Fruit fly (Drosophila melanogaster) whole organism, pupa: ENCODE results near the gene mthl14.

Experiments used
- CG10348 ChIP-seq: fragments of 200-800 bp; sonication (Bioruptor generic); IDR thresholded peaks from 2 replicates; pipeline ENCODE4 v1.3.6; 2022; ENCODE audit warnings: missing biosample characterization, missing genetic modification characterization
- CG12605 ChIP-seq: fragments of 200-800 bp; sonication (Bioruptor generic); IDR thresholded peaks from 2 replicates; pipeline ENCODE4 v1.3.6; 2022; ENCODE audit warnings: missing biosample characterization, missing genetic modification characterization
- CG13204 ChIP-seq: fragments of 200-800 bp; sonication (Bioruptor generic); optimal IDR thresholded peaks from 2 replicates; lab custom pipeline; 2018; ENCODE audit warnings: missing biosample characterization, mild to moderate bottlenecking, missing genetic modification characterization, moderate library complexity
- CG14655 ChIP-seq: fragments of 200-800 bp; sonication (Bioruptor generic); optimal IDR thresholded peaks from 3 replicates; lab custom pipeline; 2017; ENCODE audit warnings: mild to moderate bottlenecking, missing biosample characterization, missing genetic modification reagents, missing genetic modification characterization
- CG15710 ChIP-seq: fragments of 200-800 bp; sonication (Bioruptor generic); optimal IDR thresholded peaks from 2 replicates; lab custom pipeline; 2018; ENCODE audit warnings: missing biosample characterization, mild to moderate bottlenecking, missing genetic modification characterization, moderate library complexity
- CG17806 ChIP-seq: fragments of 200-800 bp; sonication (Bioruptor generic); optimal IDR thresholded peaks from 2 replicates; lab custom pipeline; 2018; ENCODE audit warnings: missing biosample characterization, mild to moderate bottlenecking, missing genetic modification characterization, moderate library complexity
- CG32121 ChIP-seq: fragments of 200-800 bp; sonication (Bioruptor generic); IDR thresholded peaks from 2 replicates; pipeline ENCODE4 v1.3.6; 2022; ENCODE audit warnings: missing biosample characterization, missing genetic modification characterization
- CG34367 ChIP-seq: fragments of 200-800 bp; sonication (Bioruptor generic); optimal IDR thresholded peaks from 2 replicates; lab custom pipeline; 2018; ENCODE audit warnings: missing biosample characterization, mild to moderate bottlenecking, missing genetic modification characterization
- CG4496 ChIP-seq: fragments of 200-800 bp; sonication (Bioruptor generic); IDR thresholded peaks from 3 replicates; pipeline ENCODE4 v1.3.6; 2022; ENCODE audit warnings: missing biosample characterization, missing genetic modification characterization
- CG8159 ChIP-seq: fragments of 200-800 bp; sonication (Bioruptor generic); optimal IDR thresholded peaks from 3 replicates; lab custom pipeline; 2018; ENCODE audit warnings: missing biosample characterization, mild to moderate bottlenecking, missing genetic modification characterization, moderate library complexity
- CG8301 ChIP-seq: fragments of 200-800 bp; sonication (Bioruptor generic); optimal IDR thresholded peaks from 2 replicates; lab custom pipeline; 2018; ENCODE audit warnings: missing biosample characterization, mild to moderate bottlenecking, missing genetic modification characterization
- CG9948 ChIP-seq: fragments of 200-800 bp; sonication (Bioruptor generic); optimal IDR thresholded peaks from 2 replicates; lab custom pipeline; 2018; ENCODE audit warnings: missing biosample characterization, mild to moderate bottlenecking, missing genetic modification characterization, moderate library complexity
- D1 ChIP-seq: fragments of 200-800 bp; sonication (Bioruptor generic); optimal IDR thresholded peaks from 2 replicates; lab custom pipeline; 2018; ENCODE audit warnings: missing biosample characterization, mild to moderate bottlenecking, missing genetic modification characterization, moderate library complexity
- EcR ChIP-seq: fragments of 200-800 bp; sonication (Bioruptor generic); optimal IDR thresholded peaks from 3 replicates; lab custom pipeline; 2019; ENCODE audit warnings: missing biosample characterization, missing genetic modification characterization, mild to moderate bottlenecking, moderate library complexity, missing genetic modification reagents
- Ets98B ChIP-seq: fragments of 200-800 bp; sonication (Bioruptor generic); IDR thresholded peaks from 2 replicates; pipeline ENCODE4 v1.3.6; 2022; ENCODE audit warnings: missing biosample characterization, missing genetic modification characterization
- Pif1A ChIP-seq: fragments of 200-800 bp; sonication (Bioruptor generic); optimal IDR thresholded peaks from 3 replicates; lab custom pipeline; 2016; ENCODE audit warnings: missing biosample characterization, missing genetic modification characterization
- Pif1B ChIP-seq: fragments of 200-800 bp; sonication (Bioruptor generic); optimal IDR thresholded peaks from 3 replicates; lab custom pipeline; 2016; ENCODE audit warnings: missing biosample characterization, missing genetic modification characterization
- Snoo ChIP-seq: fragments of 200-800 bp; sonication (Bioruptor generic); optimal IDR thresholded peaks from 3 replicates; lab custom pipeline; 2017; ENCODE audit warnings: missing biosample characterization, mild to moderate bottlenecking, missing genetic modification characterization, inconsistent platforms
- fd96Ca ChIP-seq: fragments of 200-800 bp; sonication (Bioruptor generic); IDR thresholded peaks from 3 replicates; pipeline ENCODE4 v1.3.6; 2022; ENCODE audit warnings: missing biosample characterization, missing genetic modification characterization
- gl ChIP-seq: fragments of 200-800 bp; sonication (Bioruptor generic); optimal IDR thresholded peaks from 2 replicates; lab custom pipeline; 2018; ENCODE audit warnings: missing biosample characterization, mild to moderate bottlenecking, missing genetic modification characterization
- rn ChIP-seq: fragments of 200-800 bp; sonication (Bioruptor generic); IDR thresholded peaks from 2 replicates; pipeline ENCODE4 v1.3.6; 2022; ENCODE audit warnings: missing biosample characterization, missing genetic modification characterization

mthl14 gene

DNA sequence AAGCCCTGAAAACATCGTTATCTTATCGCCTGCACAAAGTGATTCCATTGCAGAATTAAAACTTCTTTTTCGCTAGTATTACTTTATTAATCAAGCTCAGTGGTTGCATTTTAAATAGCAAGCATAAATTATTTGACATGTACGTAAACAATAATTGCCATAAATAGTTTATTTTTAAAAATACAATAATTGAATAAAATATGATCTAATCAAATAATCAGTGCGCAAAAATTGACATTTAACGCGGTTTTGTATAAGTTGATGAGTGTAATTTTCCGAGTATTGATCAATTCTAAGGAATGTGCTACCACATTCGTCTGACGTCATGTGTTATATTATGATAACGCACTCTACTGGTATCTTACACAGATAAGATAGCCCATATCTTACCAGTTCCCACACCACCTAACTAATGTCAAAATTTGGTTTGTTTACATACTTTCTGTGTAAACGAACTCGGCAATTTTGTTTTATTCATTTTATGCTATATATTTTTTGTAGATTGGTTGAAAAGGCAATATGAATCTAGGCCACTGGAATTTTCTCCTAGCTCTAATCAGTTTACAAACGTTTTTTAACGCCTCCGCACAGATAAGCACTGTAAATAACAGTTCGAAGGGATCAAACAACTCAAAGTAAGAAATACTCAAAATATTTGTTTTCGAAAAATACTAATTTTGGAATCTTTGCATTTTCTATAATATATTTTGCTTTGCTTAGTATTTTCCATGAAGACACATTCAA, at the start of gene mthl14:
Gene mthl14, plus strand, starts transcription at position 10 of the 744 bp plus-strand sequence.
- TF ChIP-seq Pif1A (GFP tag; lab: Kevin White, UChicago) = no peak
- no peak for TF ChIP-seq gl
- TF ChIP-seq CG12605 (GFP tag; lab: Robert Waterston, UW) = no peak
- no peak for TF ChIP-seq CG14655 (GFP tag; lab: Kevin White, UChicago)
- no peak for TF ChIP-seq CG32121 (GFP tag; lab: Robert Waterston, UW)
- TF ChIP-seq rn (GFP tag; lab: Robert Waterston, UW) = no peak
- no peak for TF ChIP-seq Snoo (tag; lab: Kevin White, UChicago)
- TF ChIP-seq CG13204 (GFP tag; lab: Kevin White, UChicago) = no peak
- no peak for TF ChIP-seq CG15710
- TF ChIP-seq CG10348 (GFP tag; lab: Robert Waterston, UW) = no peak
- no peak for TF ChIP-seq Pif1B
- no peak for TF ChIP-seq CG8301 (tag; lab: Kevin White, UChicago)
- TF ChIP-seq, all 21 proteins: peak for 0

DNA sequence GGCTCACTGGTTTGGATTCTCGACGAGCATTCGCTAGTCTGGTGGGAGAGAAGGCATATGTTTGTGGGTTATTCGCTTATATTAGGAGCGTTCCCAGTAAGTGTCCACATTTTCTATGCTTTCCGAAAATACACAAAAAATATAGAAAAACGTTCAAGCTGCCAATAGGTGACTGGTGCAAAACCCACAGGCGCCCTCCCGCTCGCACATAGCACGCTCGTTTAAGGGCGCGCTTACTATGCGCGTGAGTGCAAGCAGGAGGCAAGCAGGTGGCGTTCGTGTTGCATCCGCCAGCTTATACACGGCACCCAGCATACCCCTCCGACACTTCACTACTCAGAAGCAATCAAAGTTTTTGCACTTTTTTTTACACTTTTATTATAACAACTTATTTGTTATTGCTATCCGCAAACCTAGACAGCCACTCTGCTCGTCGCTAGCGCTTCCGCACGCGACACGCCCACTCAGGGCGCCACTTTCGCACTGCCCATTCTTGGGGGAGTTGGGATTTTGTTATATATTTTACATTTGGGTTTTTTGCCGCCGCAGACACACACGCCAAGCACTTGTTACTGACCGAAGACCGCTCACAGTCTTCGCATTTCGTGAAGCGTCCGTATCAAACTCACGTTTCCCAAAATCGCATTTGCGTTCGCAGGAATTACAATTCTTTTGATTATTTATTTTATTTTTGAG, 48.1 kb upstream of the mthl14 start:
- no peak for TF ChIP-seq Pif1B
- peak; percentile 69 for TF ChIP-seq rn (GFP tag; lab: Robert Waterston, UW)
- peak; percentile 43 for TF ChIP-seq CG15710
- TF ChIP-seq CG4496 (GFP tag; lab: Robert Waterston, UW) = peak; percentile 61
- TF ChIP-seq CG13204 (GFP tag; lab: Kevin White, UChicago) = no peak
- TF ChIP-seq Ets98B = peak; percentile 52
- TF ChIP-seq fd96Ca (GFP tag; lab: Robert Waterston, UW) = peak; percentile 55; the same call in 2 of the 3 replicates
- TF ChIP-seq CG32121 (GFP tag; lab: Robert Waterston, UW) = peak; percentile 34; the same call in 1 of the 2 replicates
- TF ChIP-seq, all 21 proteins: peak for 6

DNA sequence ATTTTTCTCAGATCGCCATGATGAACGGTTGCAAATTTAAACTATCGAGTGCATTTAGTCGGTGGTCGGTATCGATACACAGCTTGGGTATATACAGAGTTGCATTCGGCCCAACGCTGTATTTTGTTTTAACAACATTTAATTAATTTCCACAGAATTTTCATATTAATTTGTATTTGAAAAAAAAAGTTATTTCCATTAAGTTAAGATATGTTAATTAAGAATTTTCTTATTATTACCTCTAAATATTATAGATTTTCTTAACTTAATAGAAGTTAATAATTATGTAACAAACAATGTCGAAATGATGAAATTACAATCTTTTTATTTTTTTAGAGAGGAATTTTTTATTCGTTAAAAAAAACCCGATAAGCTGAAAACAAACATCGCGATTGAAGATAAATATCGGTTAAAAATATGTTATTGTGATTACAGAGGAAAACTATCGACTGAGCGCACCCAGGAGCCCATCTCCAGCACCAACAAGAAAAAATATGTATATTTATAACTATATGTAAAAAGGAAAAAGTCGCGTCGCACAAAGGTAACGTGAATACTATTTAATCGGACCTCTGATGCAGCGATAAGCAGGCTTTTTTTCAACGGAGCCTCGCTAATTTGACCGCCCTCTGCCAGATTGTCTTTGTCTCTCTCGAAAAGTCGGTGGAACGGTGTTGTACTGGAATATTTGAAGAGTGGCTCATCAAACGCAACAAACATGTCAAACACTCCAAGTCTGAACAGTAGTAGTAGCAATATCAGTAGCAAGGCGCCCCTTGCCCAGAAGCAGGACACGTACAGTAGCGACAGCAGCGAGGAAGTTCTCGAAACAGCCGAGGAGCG, 47.3 kb upstream of the mthl14 start, which contains the start of the genes rno and mri:
Gene rno, minus strand, starts transcription at position 9 of the 843 bp plus-strand sequence.
Gene mri, plus strand, starts transcription at position 421 of the 843 bp plus-strand sequence.
- TF ChIP-seq CG13204 (GFP tag; lab: Kevin White, UChicago) = no peak
- TF ChIP-seq Ets98B = peak; percentile 36; the same call in 1 of the 2 replicates
- TF ChIP-seq rn (GFP tag; lab: Robert Waterston, UW) = peak; percentile 58
- peak; percentile 41 for TF ChIP-seq CG34367 (tag; lab: Kevin White, UChicago)
- no peak for TF ChIP-seq D1
- TF ChIP-seq gl = no peak
- TF ChIP-seq Pif1A (GFP tag; lab: Kevin White, UChicago) = no peak
- TF ChIP-seq CG8159 = peak; percentile 66
- no peak for TF ChIP-seq CG10348 (GFP tag; lab: Robert Waterston, UW)
- peak; percentile 61 for TF ChIP-seq CG15710
- TF ChIP-seq CG8301 (tag; lab: Kevin White, UChicago) = no peak
- peak; percentile 22 for TF ChIP-seq Snoo (tag; lab: Kevin White, UChicago)
- no peak for TF ChIP-seq CG32121 (GFP tag; lab: Robert Waterston, UW)
- peak; percentile 53 for TF ChIP-seq CG9948 (tag; lab: Kevin White, UChicago)
- TF ChIP-seq CG14655 (GFP tag; lab: Kevin White, UChicago) = no peak
- no peak; the same call in 1 of the 3 replicates for TF ChIP-seq fd96Ca (GFP tag; lab: Robert Waterston, UW)
- TF ChIP-seq Pif1B = no peak
- TF ChIP-seq EcR (GFP tag; lab: Kevin White, UChicago) = no peak
- TF ChIP-seq CG12605 (GFP tag; lab: Robert Waterston, UW) = no peak
- peak; percentile 44 for TF ChIP-seq CG17806 (tag; lab: Kevin White, UChicago)
- peak; percentile 64; the same call in 1 of the 3 replicates for TF ChIP-seq CG4496 (GFP tag; lab: Robert Waterston, UW)

DNA sequence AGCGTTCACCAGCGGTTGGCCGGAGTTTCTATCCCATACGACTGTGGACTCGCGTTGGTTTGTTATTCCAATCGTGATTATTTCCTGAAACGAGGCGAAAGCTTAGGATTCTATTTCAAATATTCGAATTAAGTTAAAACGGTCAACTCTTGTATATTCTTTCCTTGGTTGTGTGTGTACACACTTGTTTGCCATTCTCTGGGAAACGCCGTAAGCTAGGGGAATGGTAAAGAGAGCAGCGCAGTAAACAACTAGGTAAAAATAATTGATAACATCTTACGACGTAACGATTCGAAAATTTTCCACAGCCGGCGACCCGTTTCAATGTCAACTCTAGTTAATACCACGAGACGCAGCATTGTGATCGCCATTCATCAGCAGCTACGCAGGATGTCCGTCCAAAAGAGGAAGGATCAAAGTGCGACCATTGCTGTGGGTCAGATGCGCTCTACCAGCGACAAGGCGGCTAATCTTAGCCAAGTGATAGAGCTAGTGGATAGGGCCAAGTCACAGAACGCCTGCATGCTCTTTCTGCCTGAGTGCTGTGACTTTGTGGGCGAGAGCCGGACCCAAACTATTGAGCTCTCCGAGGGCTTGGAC, 43.7 kb upstream of the mthl14 start, which contains the start of gene NitFhit:
Gene NitFhit, plus strand, starts transcription at position 195 of the 600 bp plus-strand sequence.
- TF ChIP-seq CG8301 (tag; lab: Kevin White, UChicago) (no peak), gl (peak; percentile 29), CG10348 (GFP tag; lab: Robert Waterston, UW) (no peak)
- TF ChIP-seq, all 21 proteins: peak for 1

DNA sequence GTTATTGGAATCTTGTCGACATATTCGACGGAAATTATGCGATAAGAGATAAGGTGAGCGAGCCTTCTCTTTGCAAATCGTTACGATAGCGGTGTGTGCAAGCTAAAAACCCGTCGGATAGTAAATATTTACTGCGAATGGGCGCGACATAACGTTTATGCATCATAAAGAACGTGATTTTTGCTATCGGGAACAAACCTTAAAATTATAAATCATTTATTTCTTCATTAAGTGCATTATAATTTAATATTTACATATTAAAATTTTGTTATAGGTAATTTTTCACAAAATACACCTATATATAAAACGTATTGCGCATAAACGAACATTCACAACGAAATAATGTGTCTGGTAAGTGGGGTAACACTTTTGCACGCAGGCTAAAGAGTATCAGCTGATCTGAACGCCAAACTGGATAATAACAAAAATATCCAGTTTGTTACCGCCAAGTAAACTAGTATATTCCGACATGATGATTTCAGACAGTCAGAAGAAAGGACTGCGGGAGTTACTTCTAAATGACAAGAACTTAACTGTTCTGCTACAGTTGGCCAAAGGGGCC, 41.5 kb upstream of the mthl14 start, which contains the start of the genes Gk1 and CG13876:
Gene Gk1, minus strand, starts transcription at position 122 of the 562 bp plus-strand sequence.
Gene CG13876, plus strand, starts transcription at position 412 of the 562 bp plus-strand sequence.
- TF ChIP-seq fd96Ca (GFP tag; lab: Robert Waterston, UW) (peak; percentile 90), CG17806 (tag; lab: Kevin White, UChicago) (peak; percentile 96), CG4496 (GFP tag; lab: Robert Waterston, UW) (peak; percentile 96), gl (peak; percentile 92), D1 (no peak), CG14655 (GFP tag; lab: Kevin White, UChicago) (no peak), CG10348 (GFP tag; lab: Robert Waterston, UW) (peak; percentile 64; the same call in 1 of the 2 replicates), CG8301 (tag; lab: Kevin White, UChicago) (peak; percentile 96), CG8159 (peak; percentile 98), Ets98B (peak; percentile 97), CG9948 (tag; lab: Kevin White, UChicago) (peak; percentile 94), Pif1B (no peak), CG34367 (tag; lab: Kevin White, UChicago) (peak; percentile 96), CG15710 (peak; percentile 98), EcR (GFP tag; lab: Kevin White, UChicago) (peak; percentile 59), CG12605 (GFP tag; lab: Robert Waterston, UW) (peak; percentile 97), Pif1A (GFP tag; lab: Kevin White, UChicago) (no peak), CG32121 (GFP tag; lab: Robert Waterston, UW) (peak; percentile 97), Snoo (tag; lab: Kevin White, UChicago) (peak; percentile 94), CG13204 (GFP tag; lab: Kevin White, UChicago) (no peak), rn (GFP tag; lab: Robert Waterston, UW) (peak; percentile 88)
- TF ChIP-seq, all 21 proteins: peak for 16
